Fruit fly (Drosophila melanogaster): ENCODE results near the gene CG31522.

Gene CG31522

DNA sequence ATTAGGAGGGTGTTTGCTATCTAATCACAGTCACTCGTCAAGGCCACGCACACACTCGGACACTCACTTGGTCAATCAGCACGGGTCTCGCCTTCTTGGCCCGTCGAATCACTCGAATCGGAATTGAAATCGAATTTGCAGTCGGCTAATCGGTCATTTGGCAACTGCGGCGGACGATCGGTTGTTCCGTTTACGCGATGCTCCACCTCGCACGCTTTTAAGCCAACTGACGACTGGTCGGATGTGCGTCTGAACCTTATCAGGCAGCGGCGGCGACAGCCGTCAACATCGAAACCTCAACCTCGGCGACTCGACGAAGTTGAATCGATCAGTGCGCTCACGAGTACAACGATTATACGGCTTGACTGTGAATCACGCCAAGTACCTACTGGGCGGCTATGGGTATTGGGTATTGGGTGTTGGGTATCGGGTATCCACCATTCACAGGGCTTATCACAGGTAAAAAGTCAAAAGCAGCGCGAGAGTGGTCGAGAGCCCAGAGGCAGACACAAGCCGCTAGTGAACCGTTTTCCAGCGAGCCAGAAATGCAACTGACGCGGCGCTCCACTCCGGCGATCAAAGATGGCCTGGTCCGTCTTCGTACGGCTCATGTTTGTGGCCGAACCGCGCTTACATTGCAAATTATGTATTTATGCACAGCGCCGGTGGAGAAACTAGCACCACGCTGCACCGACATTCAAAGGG lies 8.5 kb upstream of the CG31522 start (continued):
- TF ChIP-seq CG9139 (GFP tag; optimal IDR thresholded peaks at IDR 0.05) (peak; percentile 21), spab (GFP tag; optimal IDR thresholded peaks at IDR 0.05) (no peak), vri (GFP tag; optimal IDR thresholded peaks at IDR 0.05) (peak; percentile 61), CG6792 (GFP tag; optimal IDR thresholded peaks at IDR 0.05) (no peak), fkh (GFP tag; optimal IDR thresholded peaks at IDR 0.05) (peak; percentile 59), dsx (GFP tag; optimal IDR thresholded peaks at IDR 0.05; ENCODE audit: poor library complexity, severe bottlenecking) (peak; percentile 1), Hr4 (GFP tag; optimal IDR thresholded peaks at IDR 0.05) (no peak), Hr39 (GFP tag; optimal IDR thresholded peaks at IDR 0.05) (no peak), CG31627 (GFP tag; optimal IDR thresholded peaks at IDR 0.05) (no peak), CG6276 (GFP tag; optimal IDR thresholded peaks at IDR 0.05) (no peak), dac (GFP tag; optimal IDR thresholded peaks at IDR 0.05) (no peak), CG3919 (GFP tag; optimal IDR thresholded peaks at IDR 0.05) (peak; percentile 5), Smox (GFP tag; optimal IDR thresholded peaks at IDR 0.05) (no peak), Eip78C (GFP tag) (peak; percentile 85), svp (GFP tag) (peak; percentile 74), Sox14 (GFP tag; optimal IDR thresholded peaks at IDR 0.05) (no peak), CG10669 (GFP tag; optimal IDR thresholded peaks at IDR 0.05) (no peak), eg (GFP tag; IDR thresholded peaks at IDR 0.05) (no peak), ss (GFP tag; optimal IDR thresholded peaks at IDR 0.05) (no peak), CG10631 (GFP tag; optimal IDR thresholded peaks at IDR 0.05) (no peak), Ets21C (GFP tag; optimal IDR thresholded peaks at IDR 0.05) (no peak), Sox102F (GFP tag; optimal IDR thresholded peaks at IDR 0.05) (no peak), Ets96B (tag; optimal IDR thresholded peaks at IDR 0.05) (no peak), fd85E (GFP tag; optimal IDR thresholded peaks at IDR 0.05) (peak; percentile 11), CG32006 (GFP tag; optimal IDR thresholded peaks at IDR 0.05) (no peak), CG6808 (GFP tag; optimal IDR thresholded peaks at IDR 0.05) (no peak), CG4318 (GFP tag; optimal IDR thresholded peaks at IDR 0.05) (no peak), Eip75B (GFP tag; optimal IDR thresholded peaks at IDR 0.05) (no peak)

DNA sequence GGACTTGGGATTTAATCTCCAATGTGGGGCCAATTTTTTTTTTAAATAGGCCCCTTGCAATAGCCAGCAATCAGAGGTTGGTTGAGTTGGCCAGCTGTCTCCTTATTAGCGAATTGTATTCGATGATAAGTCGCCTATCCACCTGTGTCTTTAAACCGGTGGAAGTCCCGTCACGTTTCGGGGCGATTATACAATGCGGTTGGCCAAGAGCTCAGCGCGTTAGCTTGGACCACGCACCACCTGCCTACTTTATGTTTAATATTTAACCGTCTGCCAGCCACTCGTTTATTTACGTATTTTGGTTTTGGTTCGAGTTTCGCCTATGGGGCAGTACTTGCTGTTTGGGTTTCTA lies 8.0 kb upstream of the CG31522 start:
- TF ChIP-seq pdm3 (GFP tag; optimal IDR thresholded peaks at IDR 0.05) (no peak), vri (GFP tag; optimal IDR thresholded peaks at IDR 0.05) (peak; percentile 68)

DNA sequence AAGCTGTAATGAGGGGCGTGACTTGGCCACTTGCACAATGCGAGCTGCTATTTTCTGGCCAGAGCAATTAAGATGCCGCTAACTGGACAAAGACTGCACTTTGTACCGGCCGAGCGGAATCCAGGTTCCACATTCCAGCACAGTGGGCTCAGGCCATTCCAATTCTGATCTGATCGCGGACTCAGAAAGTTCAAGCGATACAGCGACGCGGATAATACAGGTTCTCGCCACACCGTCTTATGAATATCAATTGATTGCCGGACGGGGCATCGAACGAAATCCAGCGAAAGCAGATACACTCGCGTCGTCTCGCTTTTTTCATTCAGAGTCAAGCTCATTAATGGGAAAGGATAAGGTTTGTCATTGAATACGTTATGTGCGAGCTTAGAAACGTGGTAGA lies 6.2 kb upstream of the CG31522 start:
- no peak for TF ChIP-seq Ets96B (tag; optimal IDR thresholded peaks at IDR 0.05)
- peak; percentile 41 for TF ChIP-seq Eip78C (GFP tag)
- TF ChIP-seq CG10631 (GFP tag; optimal IDR thresholded peaks at IDR 0.05), result no peak
- no peak for TF ChIP-seq lz (GFP tag; optimal IDR thresholded peaks at IDR 0.05)
- no peak for TF ChIP-seq CG3032 (tag; optimal IDR thresholded peaks at IDR 0.05)
- no peak for TF ChIP-seq CG16779 (tag; optimal IDR thresholded peaks at IDR 0.05)
- TF ChIP-seq CG6163 (GFP tag; IDR thresholded peaks at IDR 0.05), result no peak
- TF ChIP-seq dac (GFP tag; optimal IDR thresholded peaks at IDR 0.05), result no peak
- no peak for TF ChIP-seq CG8119 (GFP tag; IDR thresholded peaks at IDR 0.05)
- no peak for TF ChIP-seq Lpt (GFP tag; optimal IDR thresholded peaks at IDR 0.05)
- TF ChIP-seq Hr38 (GFP tag; optimal IDR thresholded peaks at IDR 0.05), result no peak
- no peak for TF ChIP-seq Sox102F (GFP tag; optimal IDR thresholded peaks at IDR 0.05)
- peak; percentile 56 for TF ChIP-seq CG6808 (GFP tag; optimal IDR thresholded peaks at IDR 0.05)
- 0 out of 3 replicates have a peak, but pooled peaks have one; percentile 26 for TF ChIP-seq eg (GFP tag; IDR thresholded peaks at IDR 0.05)
- no peak for TF ChIP-seq CG6792 (GFP tag; optimal IDR thresholded peaks at IDR 0.05)
- TF ChIP-seq CG11294 (GFP tag; IDR thresholded peaks at IDR 0.05), result no peak
- no peak for TF ChIP-seq OdsH (GFP tag; optimal IDR thresholded peaks at IDR 0.05)
- TF ChIP-seq acj6 (GFP tag; optimal IDR thresholded peaks at IDR 0.05), result no peak
- TF ChIP-seq topi (GFP tag; optimal IDR thresholded peaks at IDR 0.05), result peak; percentile 1
- peak; percentile 19 for TF ChIP-seq CG10669 (GFP tag; optimal IDR thresholded peaks at IDR 0.05)
- peak; percentile 37 to 57 for TF ChIP-seq ss (GFP tag; optimal IDR thresholded peaks at IDR 0.05)
- TF ChIP-seq CG11762 (GFP tag; optimal IDR thresholded peaks at IDR 0.05; ENCODE audit: insufficient read depth), result no peak
- TF ChIP-seq CG3919 (GFP tag; optimal IDR thresholded peaks at IDR 0.05), result no peak
- TF ChIP-seq cyc (GFP tag; optimal IDR thresholded peaks at IDR 0.05), result no peak
- TF ChIP-seq Eip93F (GFP tag; optimal IDR thresholded peaks at IDR 0.05), result no peak
- TF ChIP-seq CG4318 (GFP tag; optimal IDR thresholded peaks at IDR 0.05), result no peak
- TF ChIP-seq CG1621 (tag; optimal IDR thresholded peaks at IDR 0.05), result peak; percentile 49
- no peak for TF ChIP-seq net (GFP tag; optimal IDR thresholded peaks at IDR 0.05)
- TF ChIP-seq Eip75B (GFP tag; optimal IDR thresholded peaks at IDR 0.05), result no peak
- peak; percentile 48 for TF ChIP-seq Blimp-1 (GFP tag; optimal IDR thresholded peaks at IDR 0.05)
- no peak for TF ChIP-seq CG15336 (GFP tag; IDR thresholded peaks at IDR 0.05)
- no peak for TF ChIP-seq dsx (GFP tag; optimal IDR thresholded peaks at IDR 0.05; ENCODE audit: poor library complexity, severe bottlenecking)
